Fruit fly (Drosophila melanogaster) whole organism, embryonic: Measurements from ENCODE around the gene Yip1d1.

Experiments
- CG10321 ChIP-seq: fragments of 200-800 bp; sonication (Bioruptor generic); IDR thresholded peaks from 2 replicates; pipeline ENCODE4 v1.3.6; 2022; ENCODE audit warnings: missing biosample characterization, missing genetic modification characterization
- CG10565 ChIP-seq: fragments of 200-800 bp; sonication (Bioruptor generic); optimal IDR thresholded peaks from 3 replicates; lab custom pipeline; 2016; ENCODE audit warnings: missing biosample characterization, mild to moderate bottlenecking, missing genetic modification characterization
- CG11085 ChIP-seq: fragments of 200-800 bp; sonication (Bioruptor generic); IDR thresholded peaks from 2 replicates; pipeline ENCODE4 v1.3.6; 2022; ENCODE audit warnings: missing biosample characterization, missing genetic modification characterization
- CG12391 ChIP-seq: fragments of 200-800 bp; sonication (Bioruptor generic); optimal IDR thresholded peaks from 3 replicates; lab custom pipeline; 2018; ENCODE audit warnings: missing biosample characterization, mild to moderate bottlenecking, missing genetic modification characterization, moderate library complexity
- CG15073 ChIP-seq: fragments of 200-800 bp; sonication (Bioruptor generic); optimal IDR thresholded peaks from 2 replicates; lab custom pipeline; 2016; ENCODE audit warnings: missing biosample characterization, missing genetic modification characterization
- CG1647 ChIP-seq: fragments of 200-800 bp; sonication (Bioruptor generic); optimal IDR thresholded peaks from 3 replicates; lab custom pipeline; 2016; ENCODE audit warnings: missing biosample characterization, missing genetic modification characterization
- CG16779 ChIP-seq: fragments of 200-800 bp; sonication (Bioruptor generic); IDR thresholded peaks from 2 replicates; pipeline ENCODE4 v1.3.6; 2022; ENCODE audit warnings: missing biosample characterization, missing genetic modification characterization
- CG17328 ChIP-seq: fragments of 200-800 bp; sonication (Bioruptor generic); IDR thresholded peaks from 2 replicates; pipeline ENCODE4 v1.3.6; 2022; ENCODE audit warnings: missing biosample characterization, missing genetic modification characterization
- CG18619 ChIP-seq: fragments of 200-800 bp; sonication (Bioruptor generic); optimal IDR thresholded peaks from 3 replicates; lab custom pipeline; 2017; ENCODE audit warnings: missing biosample characterization, mild to moderate bottlenecking, missing genetic modification characterization
- CG2120 ChIP-seq: fragments of 200-800 bp; sonication (Bioruptor generic); optimal IDR thresholded peaks from 3 replicates; lab custom pipeline; 2016; ENCODE audit warnings: missing biosample characterization, missing genetic modification characterization
- CG2678 ChIP-seq: fragments of 200-800 bp; sonication (Bioruptor generic); optimal IDR thresholded peaks from 3 replicates; lab custom pipeline; 2019; ENCODE audit warnings: missing biosample characterization, mild to moderate bottlenecking, missing genetic modification characterization, moderate library complexity
- CG3163 ChIP-seq: fragments of 200-800 bp; sonication (Bioruptor generic); optimal IDR thresholded peaks from 3 replicates; lab custom pipeline; 2016; ENCODE audit warnings: missing biosample characterization, missing genetic modification characterization
- CG3281 ChIP-seq: fragments of 200-800 bp; sonication (Bioruptor generic); optimal IDR thresholded peaks from 3 replicates; lab custom pipeline; 2017; ENCODE audit warnings: missing biosample characterization, mild to moderate bottlenecking, missing genetic modification characterization
- CG33213 ChIP-seq: fragments of 200-800 bp; sonication (Bioruptor generic); optimal IDR thresholded peaks from 3 replicates; lab custom pipeline; 2016; ENCODE audit warnings: missing biosample characterization, missing genetic modification characterization
- CG4360 ChIP-seq: fragments of 200-800 bp; sonication (Bioruptor generic); IDR thresholded peaks from 2 replicates; pipeline ENCODE4 v1.3.6; 2022; ENCODE audit warnings: missing biosample characterization, missing genetic modification characterization
- CG7839 ChIP-seq: fragments of 200-800 bp; sonication (Bioruptor generic); optimal IDR thresholded peaks from 3 replicates; lab custom pipeline; 2018; ENCODE audit warnings: missing biosample characterization, mild to moderate bottlenecking, missing genetic modification characterization, moderate library complexity
- CG7963 ChIP-seq: fragments of 200-800 bp; sonication (Bioruptor generic); IDR thresholded peaks from 3 replicates; pipeline ENCODE4 v1.3.6; 2022; ENCODE audit warnings: missing biosample characterization, missing genetic modification characterization; ENCODE audit not compliant: partially characterized antibody
- CG8765 ChIP-seq: fragments of 200-800 bp; sonication (Bioruptor generic); IDR thresholded peaks from 2 replicates; pipeline ENCODE4 v1.3.6; 2022; ENCODE audit warnings: missing biosample characterization, missing genetic modification characterization
- CG9727 ChIP-seq: fragments of 200-800 bp; sonication (Bioruptor generic); optimal IDR thresholded peaks from 3 replicates; lab custom pipeline; 2017; ENCODE audit warnings: missing biosample characterization, mild to moderate bottlenecking, missing genetic modification characterization
- CoRest ChIP-seq: fragments of 200-800 bp; sonication (Bioruptor generic); optimal IDR thresholded peaks from 3 replicates; lab custom pipeline; 2018; ENCODE audit warnings: missing biosample characterization, mild to moderate bottlenecking, missing genetic modification characterization, moderate library complexity
- Fer3 ChIP-seq: fragments of 200-800 bp; sonication (Bioruptor generic); optimal IDR thresholded peaks from 2 replicates; lab custom pipeline; 2018; ENCODE audit warnings: missing biosample characterization, mild to moderate bottlenecking, missing genetic modification characterization, moderate library complexity
- HHEX ChIP-seq: fragments of 200-800 bp; sonication (Bioruptor generic); optimal IDR thresholded peaks from 3 replicates; lab custom pipeline; 2017; ENCODE audit warnings: missing biosample characterization, mild to moderate bottlenecking, missing genetic modification characterization, missing genetic modification reagents
- Hr39 ChIP-seq: fragments of >200 bp; optimal IDR thresholded peaks from 2 replicates; lab custom pipeline; 2017
- MBD-R2 ChIP-seq: fragments of 200-800 bp; sonication (Bioruptor generic); IDR thresholded peaks from 2 replicates; pipeline ENCODE4 v1.3.6; 2022; ENCODE audit warnings: missing biosample characterization, missing genetic modification characterization
- NFAT ChIP-seq: fragments of 200-800 bp; sonication (Bioruptor generic); IDR thresholded peaks from 2 replicates; pipeline ENCODE4 v1.3.6; 2022; ENCODE audit warnings: missing biosample characterization, missing genetic modification characterization
- Oaz ChIP-seq: fragments of 200-800 bp; sonication (Bioruptor generic); IDR thresholded peaks from 2 replicates; pipeline ENCODE4 v1.3.6; 2022; ENCODE audit warnings: missing biosample characterization, missing genetic modification characterization
- Ptx1 ChIP-seq: fragments of 200-800 bp; sonication (Bioruptor generic); IDR thresholded peaks from 2 replicates; pipeline ENCODE4 v1.3.6; 2022; ENCODE audit warnings: missing biosample characterization, missing genetic modification characterization
- Rfx ChIP-seq: fragments of 200-800 bp; sonication (Bioruptor generic); IDR thresholded peaks from 2 replicates; pipeline ENCODE4 v1.3.6; 2022; ENCODE audit warnings: missing biosample characterization, missing genetic modification characterization
- cad ChIP-seq: fragments of >200 bp; optimal IDR thresholded peaks from 2 replicates; lab custom pipeline; 2017; ENCODE audit warnings: missing biosample characterization, missing genetic modification characterization
- cas ChIP-seq: fragments of 200-800 bp; sonication (Bioruptor generic); IDR thresholded peaks from 2 replicates; pipeline ENCODE4 v1.3.6; 2022; ENCODE audit warnings: missing biosample characterization, missing genetic modification characterization
- cato ChIP-seq: fragments of 200-800 bp; sonication (Bioruptor generic); optimal IDR thresholded peaks from 2 replicates; lab custom pipeline; 2016; ENCODE audit warnings: missing biosample characterization, missing genetic modification characterization, borderline replicate concordance
- chn ChIP-seq: fragments of 200-800 bp; sonication (Bioruptor generic); optimal IDR thresholded peaks from 2 replicates; lab custom pipeline; 2016; ENCODE audit warnings: missing biosample characterization, missing genetic modification characterization
- crc ChIP-seq: fragments of 200-800 bp; sonication (Bioruptor generic); optimal IDR thresholded peaks from 2 replicates; lab custom pipeline; 2016; ENCODE audit warnings: missing biosample characterization, missing genetic modification characterization
- disco-r ChIP-seq: fragments of 200-800 bp; sonication (Bioruptor generic); optimal IDR thresholded peaks from 2 replicates; lab custom pipeline; 2016; ENCODE audit warnings: missing biosample characterization, missing genetic modification characterization
- fd96Cb ChIP-seq: fragments of 200-800 bp; sonication (Bioruptor generic); optimal IDR thresholded peaks from 2 replicates; lab custom pipeline; 2018; ENCODE audit warnings: missing biosample characterization, mild to moderate bottlenecking, missing genetic modification characterization, moderate library complexity
- fu2 ChIP-seq: fragments of 200-800 bp; sonication (Bioruptor generic); optimal IDR thresholded peaks from 2 replicates; lab custom pipeline; 2016; ENCODE audit warnings: missing biosample characterization, missing genetic modification characterization
- grau ChIP-seq: fragments of 200-800 bp; optimal IDR thresholded peaks from 3 replicates; lab custom pipeline; 2019; ENCODE audit warnings: missing biosample characterization, mild to moderate bottlenecking, missing genetic modification characterization, moderate library complexity
- nerfin-1 ChIP-seq: fragments of 200-800 bp; sonication (Bioruptor generic); optimal IDR thresholded peaks from 3 replicates; lab custom pipeline; 2019; ENCODE audit warnings: missing biosample characterization, mild to moderate bottlenecking, missing genetic modification characterization, moderate library complexity
- oc ChIP-seq: fragments of 200-800 bp; sonication (Bioruptor generic); optimal IDR thresholded peaks from 2 replicates; lab custom pipeline; 2018; ENCODE audit warnings: missing biosample characterization, mild to moderate bottlenecking, missing genetic modification characterization, moderate library complexity
- pb ChIP-seq: fragments of 200-800 bp; sonication (Bioruptor generic); optimal IDR thresholded peaks from 3 replicates; lab custom pipeline; 2016; ENCODE audit warnings: missing biosample characterization, missing genetic modification characterization
- pros ChIP-seq: fragments of 200-800 bp; sonication (Bioruptor generic); optimal IDR thresholded peaks from 3 replicates; lab custom pipeline; 2019; ENCODE audit warnings: missing biosample characterization, mild to moderate bottlenecking, missing genetic modification characterization, moderate library complexity
- row ChIP-seq: fragments of 200-800 bp; sonication (Bioruptor generic); IDR thresholded peaks from 3 replicates; pipeline ENCODE4 v1.3.6; 2022; ENCODE audit warnings: missing biosample characterization, missing genetic modification characterization
- seq ChIP-seq: fragments of 200-800 bp; sonication (Bioruptor generic); IDR thresholded peaks from 2 replicates; pipeline ENCODE4 v1.3.6; 2022; ENCODE audit warnings: missing biosample characterization, missing genetic modification characterization
- shn ChIP-seq: fragments of 200-800 bp; sonication (Bioruptor generic); optimal IDR thresholded peaks from 3 replicates; lab custom pipeline; 2016; ENCODE audit warnings: missing biosample characterization, missing genetic modification characterization
- sna ChIP-seq: fragments of 200-800 bp; sonication (Bioruptor generic); IDR thresholded peaks from 2 replicates; pipeline ENCODE4 v1.3.6; 2022; ENCODE audit warnings: missing biosample characterization, missing genetic modification characterization; ENCODE audit not compliant: partially characterized antibody
- sob ChIP-seq: fragments of 200-800 bp; sonication (Bioruptor generic); IDR thresholded peaks from 2 replicates; pipeline ENCODE4 v1.3.6; 2022; ENCODE audit warnings: missing biosample characterization, missing genetic modification characterization
- tgo ChIP-seq: fragments of 200-800 bp; sonication (Bioruptor generic); IDR thresholded peaks from 3 replicates; pipeline ENCODE4 v1.3.6; 2022; ENCODE audit warnings: missing biosample characterization, missing genetic modification characterization
- tup ChIP-seq: fragments of 200-800 bp; sonication (Bioruptor generic); optimal IDR thresholded peaks from 2 replicates; lab custom pipeline; 2016; ENCODE audit warnings: missing biosample characterization, mild to moderate bottlenecking, missing genetic modification characterization, moderate library complexity
- twi ChIP-seq: fragments of 200-800 bp; optimal IDR thresholded peaks from 2 replicates; lab custom pipeline; 2019; ENCODE audit warnings: missing biosample characterization, mild to moderate bottlenecking, missing genetic modification characterization, moderate library complexity
- unpg ChIP-seq: fragments of 200-800 bp; sonication (Bioruptor generic); optimal IDR thresholded peaks from 3 replicates; lab custom pipeline; 2018; ENCODE audit warnings: missing biosample characterization, mild to moderate bottlenecking, missing genetic modification characterization, moderate library complexity
- wdn ChIP-seq: fragments of 200-800 bp; sonication (Bioruptor generic); IDR thresholded peaks from 2 replicates; pipeline ENCODE4 v1.3.6; 2022; ENCODE audit warnings: missing biosample characterization, missing genetic modification characterization

The Yip1d1 gene

dm6 chr2L:13018992-13019484 lies 18.6 kb upstream of the Yip1d1 start, which contains the start of gene Ube4B (continued):
- TF ChIP-seq twi (tag; lab: Kevin White, UChicago): no peak
- peak; percentile 41 for TF ChIP-seq CG18619 (GFP tag; lab: Kevin White, UChicago)
- no peak for TF ChIP-seq CG10565
- TF ChIP-seq grau (tag; lab: Kevin White, UChicago): no peak
- TF ChIP-seq CG3281: no peak
- no peak; the same call in 1 of the 2 replicates for TF ChIP-seq Ptx1 (GFP tag; lab: Robert Waterston, UW)
- TF ChIP-seq oc: no peak
- no peak for TF ChIP-seq CG10321
- TF ChIP-seq fd96Cb: no peak
- TF ChIP-seq pros (GFP tag; lab: Kevin White, UChicago): no peak
- TF ChIP-seq row (GFP tag; lab: Robert Waterston, UW): peak; percentile 97
- peak; percentile 61 for TF ChIP-seq CG9727 (GFP tag; lab: Kevin White, UChicago)
- TF ChIP-seq cato: peak; percentile 0
- TF ChIP-seq wdn: 0 out of 2 replicates have a peak, but pooled peaks have one; percentile 29
- TF ChIP-seq CG4360 (GFP tag; lab: Robert Waterston, UW): no peak
- TF ChIP-seq MBD-R2 (GFP tag; lab: Robert Waterston, UW): peak; percentile 94
- no peak for TF ChIP-seq unpg
- peak; percentile 48 for TF ChIP-seq tgo
- peak; percentile 45 for TF ChIP-seq crc (GFP tag; lab: Kevin White, UChicago)
- TF ChIP-seq CG17328 (GFP tag; lab: Robert Waterston, UW): peak; percentile 57
- TF ChIP-seq CG33213 (GFP tag; lab: Kevin White, UChicago): no peak
- 0 out of 2 replicates have a peak, but pooled peaks have one; percentile 23 for TF ChIP-seq CG16779 (GFP tag; lab: Robert Waterston, UW)
- TF ChIP-seq CG1647 (GFP tag; lab: Kevin White, UChicago): peak; percentile 52
- TF ChIP-seq sna (GFP tag; lab: Robert Waterston, UW): peak; percentile 76
- TF ChIP-seq CoRest: no peak
- no peak for TF ChIP-seq CG12391 (tag; lab: Kevin White, UChicago)
- TF ChIP-seq tup (GFP tag; lab: Kevin White, UChicago): no peak
- TF ChIP-seq CG8765 (GFP tag; lab: Robert Waterston, UW): no peak
- TF ChIP-seq cas: 0 out of 2 replicates have a peak, but pooled peaks have one; percentile 43
- peak; percentile 48 for TF ChIP-seq CG3163
- TF ChIP-seq CG2120 (GFP tag; lab: Kevin White, UChicago): peak; percentile 91
- TF ChIP-seq cad: no peak
- no peak for TF ChIP-seq CG15073 (GFP tag; lab: Kevin White, UChicago)
- peak; percentile 91 for TF ChIP-seq Rfx (GFP tag; lab: Robert Waterston, UW)
- no peak for TF ChIP-seq CG7839 (tag; lab: Kevin White, UChicago)
- no peak for TF ChIP-seq HHEX
- TF ChIP-seq NFAT (GFP tag; lab: Robert Waterston, UW): peak; percentile 86
- TF ChIP-seq chn: peak; percentile 57
- no peak for TF ChIP-seq nerfin-1
- no peak for TF ChIP-seq Oaz (GFP tag; lab: Robert Waterston, UW)
- peak; percentile 20 for TF ChIP-seq pb
- peak; percentile 78 for TF ChIP-seq sob
- peak; percentile 76 for TF ChIP-seq shn (GFP tag; lab: Kevin White, UChicago)
- no peak for TF ChIP-seq disco-r (GFP tag; lab: Kevin White, UChicago)
- peak; percentile 43; the same call in 1 of the 2 replicates for TF ChIP-seq CG11085
- peak; percentile 8; the same call in 1 of the 2 replicates for TF ChIP-seq seq (GFP tag; lab: Robert Waterston, UW)
- TF ChIP-seq Fer3 (tag; lab: Kevin White, UChicago): no peak
- peak; percentile 57 for TF ChIP-seq fu2 (GFP tag; lab: Kevin White, UChicago)
- TF ChIP-seq Hr39: no peak
- TF ChIP-seq CG7963 (GFP tag; lab: Robert Waterston, UW): peak; percentile 78
- TF ChIP-seq CG2678: no peak
